Worm (Caenorhabditis elegans): ENCODE measurements around the gene sra-36.

The sra-36 gene

DNA sequence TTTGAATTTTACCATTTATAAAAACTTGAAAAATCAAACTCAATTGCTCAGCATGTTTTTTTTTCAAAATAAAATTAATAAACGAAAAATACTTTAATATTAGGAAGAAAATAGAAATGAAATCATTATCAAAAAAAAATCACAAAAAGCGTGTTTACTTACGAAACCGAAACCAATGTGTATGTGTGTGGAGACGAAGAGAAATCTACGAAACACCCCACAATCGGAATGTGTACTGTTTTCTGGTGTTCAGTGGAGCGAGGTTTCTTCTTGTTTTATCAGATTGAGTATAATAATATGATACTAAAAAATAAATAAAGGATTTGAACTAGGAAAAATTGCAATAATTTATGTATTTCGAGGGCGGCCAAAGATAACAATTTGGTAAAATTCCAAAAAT is 32.9 kb downstream of the sra-36 start (continued):
- TF ChIP-seq zip-4 (GFP tag; optimal IDR thresholded peaks at IDR 0.05), result no peak
- no peak for TF ChIP-seq sup-37 (GFP tag; optimal IDR thresholded peaks at IDR 0.05)
- TF ChIP-seq lsy-2 (tag; optimal IDR thresholded peaks at IDR 0.05), result peak in 1 of 2 experiments; percentile 28
- no peak for TF ChIP-seq fkh-10 (GFP tag; optimal IDR thresholded peaks at IDR 0.05)
- TF ChIP-seq aly-2 (tag; optimal IDR thresholded peaks at IDR 0.05), result no peak
- TF ChIP-seq C34B4.2 (tag; optimal IDR thresholded peaks at IDR 0.05), result no peak
- no peak for TF ChIP-seq rnt-1 (tag; optimal IDR thresholded peaks at IDR 0.05)
- TF ChIP-seq snu-23 (GFP tag; optimal IDR thresholded peaks at IDR 0.05), result peak; percentile 14
- TF ChIP-seq nhr-84 (tag; optimal IDR thresholded peaks at IDR 0.05), result no peak
- peak in 1 of 6 experiments; percentile 77 for TF ChIP-seq elt-3 (tag; optimal IDR thresholded peaks at IDR 0.05)
- no peak for TF ChIP-seq hlh-17 (GFP tag; optimal IDR thresholded peaks at IDR 0.05; ENCODE audit: borderline replicate concordance)
- no peak for TF ChIP-seq ztf-4 (tag; optimal IDR thresholded peaks at IDR 0.05)
- no peak for TF ChIP-seq dsc-1 (tag; optimal IDR thresholded peaks at IDR 0.05)
- TF ChIP-seq mab-9 (GFP tag; IDR thresholded peaks at IDR 0.05), result no peak
- no peak for TF ChIP-seq C16A3.4 (tag; optimal IDR thresholded peaks at IDR 0.05)
- no peak for TF ChIP-seq pqm-1 (tag; optimal IDR thresholded peaks at IDR 0.05)
- no peak for TF ChIP-seq nhr-11 (tag; optimal IDR thresholded peaks at IDR 0.05)
- TF ChIP-seq alr-1 (tag; optimal IDR thresholded peaks at IDR 0.05; ENCODE audit: borderline replicate concordance), result no peak
- TF ChIP-seq nhr-19 (GFP tag; conservative IDR thresholded peaks at IDR 0.05), result no peak
- TF ChIP-seq ama-1 (optimal IDR thresholded peaks at IDR 0.05), result no peak
- no peak for TF ChIP-seq ces-1 (GFP tag; optimal IDR thresholded peaks at IDR 0.05)
- TF ChIP-seq isw-1 (GFP tag; IDR thresholded peaks at IDR 0.05), result no peak
- no peak for TF ChIP-seq efl-3 (GFP tag; optimal IDR thresholded peaks at IDR 0.05)
- no peak for TF ChIP-seq aha-1 (tag; optimal IDR thresholded peaks at IDR 0.05)
- TF ChIP-seq nhr-47 (tag; optimal IDR thresholded peaks at IDR 0.05), result no peak
- TF ChIP-seq lin-15B (tag; optimal IDR thresholded peaks at IDR 0.05), result no peak
- TF ChIP-seq C04F5.9 (tag; optimal IDR thresholded peaks at IDR 0.05), result no peak
- no peak for TF ChIP-seq unc-86 (tag; optimal IDR thresholded peaks at IDR 0.05)
- TF ChIP-seq pag-3 (tag; optimal IDR thresholded peaks at IDR 0.05; ENCODE audit: borderline replicate concordance, insufficient read depth), result no peak
- TF ChIP-seq lin-14 (GFP tag; optimal IDR thresholded peaks at IDR 0.05), result peak; percentile 57
- TF ChIP-seq nhr-85 (tag), result no peak
- TF ChIP-seq ceh-82 (tag; optimal IDR thresholded peaks at IDR 0.05), result no peak
- TF ChIP-seq hlh-4 (tag; optimal IDR thresholded peaks at IDR 0.05), result no peak
- TF ChIP-seq nhr-20 (tag; optimal IDR thresholded peaks at IDR 0.05), result peak; percentile 19
- TF ChIP-seq blmp-1 (tag; optimal IDR thresholded peaks at IDR 0.05), result peak; percentile 71
- TF ChIP-seq ceh-90 (tag; optimal IDR thresholded peaks at IDR 0.05), result no peak
- no peak for TF ChIP-seq unc-30 (tag; optimal IDR thresholded peaks at IDR 0.05)
- no peak for TF ChIP-seq sox-4 (tag; optimal IDR thresholded peaks at IDR 0.05)

DNA sequence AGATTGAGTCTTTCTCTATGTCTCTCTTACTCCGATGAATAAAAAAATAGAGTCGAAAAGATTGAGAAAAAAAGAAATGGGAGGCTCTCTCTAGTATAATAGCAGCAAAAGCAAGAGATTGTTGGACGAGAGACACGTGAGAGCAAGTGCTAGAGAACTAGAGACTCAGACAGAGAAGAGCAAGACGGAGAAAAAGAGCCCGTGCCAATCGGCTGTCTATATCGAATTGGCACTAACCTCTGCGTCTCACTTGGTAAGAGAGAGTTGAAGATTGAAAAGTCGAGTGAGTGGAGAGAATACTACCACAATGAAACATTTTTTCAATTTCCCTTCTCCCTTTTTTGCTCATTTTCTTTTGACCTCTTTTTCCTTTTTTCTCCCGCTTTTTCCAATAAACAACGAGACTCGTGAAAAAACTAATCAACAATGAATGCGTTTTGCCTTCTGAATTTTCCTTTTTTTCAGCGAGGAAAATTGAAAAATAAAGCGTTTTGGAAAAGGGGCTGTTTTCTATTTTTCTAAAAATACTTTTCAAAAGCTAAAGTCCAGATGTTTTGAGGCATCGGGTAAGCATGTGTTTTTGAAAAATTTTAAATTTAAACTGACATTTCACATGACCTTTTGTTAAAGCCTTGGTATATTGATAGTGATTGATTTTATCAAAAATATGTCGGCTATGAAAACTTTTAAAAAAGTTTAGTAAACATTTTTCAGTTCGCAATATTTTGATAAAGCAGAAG is 33.8 kb downstream of the sra-36 start:
- TF ChIP-seq lsy-2 (tag; optimal IDR thresholded peaks at IDR 0.05) (peak; percentile 55 to 78), fkh-10 (GFP tag; optimal IDR thresholded peaks at IDR 0.05) (no peak), nhr-90 (tag; optimal IDR thresholded peaks at IDR 0.05; ENCODE audit: poor library complexity) (no peak), nhr-19 (GFP tag; conservative IDR thresholded peaks at IDR 0.05) (peak; percentile 35), rnt-1 (tag; optimal IDR thresholded peaks at IDR 0.05) (peak; percentile 59), ceh-82 (tag; optimal IDR thresholded peaks at IDR 0.05) (peak; percentile 43 to 74 (median 49)), dpl-1 (GFP tag; optimal IDR thresholded peaks at IDR 0.05) (peak; percentile 25 to 40 (median 26)), Y116A8C.19 (tag; optimal IDR thresholded peaks at IDR 0.05; ENCODE audit: borderline replicate concordance) (no peak), unc-62 (GFP tag; optimal IDR thresholded peaks at IDR 0.05) (no peak), ceh-90 (tag; optimal IDR thresholded peaks at IDR 0.05) (no peak), fos-1 (tag; optimal IDR thresholded peaks at IDR 0.05) (peak; percentile 50), nhr-237 (tag; optimal IDR thresholded peaks at IDR 0.05) (peak; percentile 16), tbx-2 (tag; optimal IDR thresholded peaks at IDR 0.05) (peak; percentile 68), ces-1 (GFP tag; optimal IDR thresholded peaks at IDR 0.05) (peak; percentile 9), pqm-1 (tag; optimal IDR thresholded peaks at IDR 0.05) (no peak), egl-27 (tag; optimal IDR thresholded peaks at IDR 0.05) (peak; percentile 18 to 38), nhr-11 (tag; optimal IDR thresholded peaks at IDR 0.05) (no peak), mef-2 (tag; optimal IDR thresholded peaks at IDR 0.05) (peak; percentile 62), nhr-28 (tag; optimal IDR thresholded peaks at IDR 0.05) (no peak), blmp-1 (tag; optimal IDR thresholded peaks at IDR 0.05) (no peak), nhr-71 (tag; optimal IDR thresholded peaks at IDR 0.05) (peak; percentile 84), vab-15 (tag; optimal IDR thresholded peaks at IDR 0.05) (no peak), isw-1 (GFP tag; IDR thresholded peaks at IDR 0.05) (peak; percentile 45), hpl-2 (GFP tag; optimal IDR thresholded peaks at IDR 0.05) (no peak)
